Worm (Caenorhabditis elegans) whole organism, L1 larva: ENCODE data around the gene nlp-70.

Experiments used
- C04F5.9 ChIP-seq: sonication (generic microtip); optimal IDR thresholded peaks from 2 replicates; lab custom pipeline; 2016; ENCODE audit warnings: missing genetic modification characterization, missing compliant biosample characterization
- C16A3.4 ChIP-seq: fragments of 150-350 bp; optimal IDR thresholded peaks from 2 replicates; lab custom pipeline; 2014; ENCODE audit warnings: missing biosample characterization, missing genetic modification characterization
- F16B12.6 ChIP-seq: fragments of 150-350 bp; optimal IDR thresholded peaks from 2 replicates; lab custom pipeline; 2014; ENCODE audit warnings: missing biosample characterization, missing genetic modification characterization
- aha-1 ChIP-seq: fragments of 150-350 bp; optimal IDR thresholded peaks from 2 replicates; lab custom pipeline; 2014; ENCODE audit warnings: missing biosample characterization, missing genetic modification characterization
- alr-1 ChIP-seq: fragments of 200-800 bp; sonication (Bioruptor generic); optimal IDR thresholded peaks from 2 replicates; lab custom pipeline; 2018; ENCODE audit warnings: borderline replicate concordance, mild to moderate bottlenecking, missing genetic modification characterization, missing compliant biosample characterization
- ceh-63 ChIP-seq: fragments of 200-800 bp; sonication (Bioruptor generic); optimal IDR thresholded peaks from 2 replicates; lab custom pipeline; 2018; ENCODE audit warnings: mild to moderate bottlenecking, missing genetic modification characterization, missing compliant biosample characterization
- ceh-8 ChIP-seq: fragments of 200-800 bp; sonication (Bioruptor generic); optimal IDR thresholded peaks from 2 replicates; lab custom pipeline; 2018; ENCODE audit warnings: mild to moderate bottlenecking, missing genetic modification characterization, moderate library complexity, missing compliant biosample characterization
- ceh-88 ChIP-seq: fragments of 200-800 bp; sonication (Bioruptor generic); IDR thresholded peaks from 2 replicates; pipeline ENCODE4 v1.3.6; 2022; ENCODE audit warnings: missing genetic modification characterization, missing compliant biosample characterization
- ceh-90 ChIP-seq: sonication (generic microtip); optimal IDR thresholded peaks from 2 replicates; lab custom pipeline; 2016; ENCODE audit warnings: missing genetic modification characterization, missing compliant biosample characterization
- ces-1 ChIP-seq: fragments of 150-350 bp; optimal IDR thresholded peaks from 2 replicates; lab custom pipeline; 2014; ENCODE audit warnings: missing biosample characterization, missing genetic modification reagents, missing genetic modification characterization
- dpl-1 ChIP-seq, 3 experiments: fragments of 150-350 bp in 2 of 3; sonication (generic microtip) in 1 of 3; optimal IDR thresholded peaks; 2 replicates each; lab custom pipeline; 2014 to 2017; ENCODE audit warnings: missing biosample characterization in 3 of 3, missing genetic modification characterization in 3 of 3, missing genetic modification reagents in 3 of 3
- dsc-1 ChIP-seq: sonication (generic microtip); optimal IDR thresholded peaks from 2 replicates; lab custom pipeline; 2016; ENCODE audit warnings: mild to moderate bottlenecking, missing genetic modification characterization, missing compliant biosample characterization
- efl-1 ChIP-seq, 4 experiments: fragments of 150-350 bp; optimal IDR thresholded peaks in 3 of 4; peaks in 1 of 4; 1 replicate in 1 of 4; 2 replicates in 3 of 4; lab custom pipeline; 2014; ENCODE audit warnings: missing biosample characterization in 2 of 4, missing genetic modification characterization in 2 of 4, missing genetic modification reagents in 2 of 4
- egl-13 ChIP-seq: sonication (generic microtip); optimal IDR thresholded peaks from 2 replicates; lab custom pipeline; 2016; ENCODE audit warnings: missing genotype, missing genetic modification reagents, missing genetic modification characterization, missing compliant biosample characterization
- fkh-8 ChIP-seq: sonication (generic microtip); optimal IDR thresholded peaks from 2 replicates; lab custom pipeline; 2016; ENCODE audit warnings: mild to moderate bottlenecking, missing genetic modification characterization, missing compliant biosample characterization
- fos-1 ChIP-seq: fragments of 150-350 bp; optimal IDR thresholded peaks from 2 replicates; lab custom pipeline; 2014; ENCODE audit warnings: missing biosample characterization, missing genetic modification characterization
- hlh-17 ChIP-seq: fragments of 200-800 bp; sonication (Bioruptor generic); optimal IDR thresholded peaks from 2 replicates; lab custom pipeline; 2018; ENCODE audit warnings: missing genetic modification characterization, mild to moderate bottlenecking, missing compliant biosample characterization, moderate library complexity, borderline replicate concordance
- lin-39 ChIP-seq: fragments of 150-350 bp; optimal IDR thresholded peaks from 2 replicates; lab custom pipeline; 2014; ENCODE audit warnings: missing biosample characterization, missing genetic modification reagents, missing genetic modification characterization
- mdl-1 ChIP-seq, 2 experiments: fragments of 150-350 bp; optimal IDR thresholded peaks; 2 replicates each; lab custom pipeline; 2014 to 2017; ENCODE audit warnings: missing biosample characterization in 2 of 2, missing genetic modification characterization in 2 of 2, inconsistent platforms in 1 of 2
- nhr-11 ChIP-seq: fragments of 150-350 bp; optimal IDR thresholded peaks from 2 replicates; lab custom pipeline; 2014; ENCODE audit warnings: missing biosample characterization, missing genetic modification characterization
- nhr-12 ChIP-seq: sonication (generic microtip); optimal IDR thresholded peaks from 2 replicates; lab custom pipeline; 2017; ENCODE audit warnings: missing biosample characterization, missing genetic modification characterization
- nhr-237 ChIP-seq: fragments of 150-350 bp; optimal IDR thresholded peaks from 2 replicates; lab custom pipeline; 2014; ENCODE audit warnings: missing biosample characterization, missing genetic modification characterization
- nhr-28 ChIP-seq: fragments of 150-350 bp; optimal IDR thresholded peaks from 2 replicates; lab custom pipeline; 2014; ENCODE audit warnings: missing biosample characterization, missing genetic modification characterization
- nhr-47 ChIP-seq: sonication (generic microtip); optimal IDR thresholded peaks from 2 replicates; lab custom pipeline; 2016; ENCODE audit warnings: mild to moderate bottlenecking, missing genetic modification characterization, moderate library complexity, missing compliant biosample characterization
- nhr-85 ChIP-seq: sonication (generic microtip); peaks from one replicate; lab custom pipeline; 2016; ENCODE audit warnings: missing genetic modification characterization, inconsistent platforms, missing compliant biosample characterization
- sup-37 ChIP-seq: fragments of 200-800 bp; sonication (Bioruptor generic); optimal IDR thresholded peaks from 2 replicates; lab custom pipeline; 2018; ENCODE audit warnings: mild to moderate bottlenecking, missing genetic modification characterization, missing compliant biosample characterization
- tbx-2 ChIP-seq: sonication (generic microtip); optimal IDR thresholded peaks from 2 replicates; lab custom pipeline; 2016; ENCODE audit warnings: missing genetic modification characterization, missing compliant biosample characterization
- tlp-1 ChIP-seq: fragments of 150-350 bp; optimal IDR thresholded peaks from 2 replicates; lab custom pipeline; 2014; ENCODE audit warnings: missing biosample characterization, missing genetic modification characterization
- unc-62 ChIP-seq: fragments of 150-350 bp; optimal IDR thresholded peaks from 2 replicates; lab custom pipeline; 2014; ENCODE audit warnings: missing biosample characterization, missing genetic modification reagents, missing genetic modification characterization
- unc-86 ChIP-seq: sonication (generic microtip); optimal IDR thresholded peaks from 2 replicates; lab custom pipeline; 2016; ENCODE audit warnings: missing genetic modification characterization, missing compliant biosample characterization
- unc-98 ChIP-seq: fragments of 200-800 bp; sonication (Bioruptor generic); IDR thresholded peaks from 2 replicates; pipeline ENCODE4 v1.3.6; 2022; ENCODE audit warnings: missing genetic modification characterization, missing compliant biosample characterization
- zag-1 ChIP-seq: fragments of 150-350 bp; optimal IDR thresholded peaks from 2 replicates; lab custom pipeline; 2014; ENCODE audit warnings: missing biosample characterization, missing genetic modification characterization
- zip-4 ChIP-seq: fragments of 200-800 bp; sonication (Bioruptor generic); optimal IDR thresholded peaks from 2 replicates; lab custom pipeline; 2018; ENCODE audit warnings: mild to moderate bottlenecking, missing genetic modification characterization, moderate library complexity, missing compliant biosample characterization
- ztf-4 ChIP-seq: fragments of 150-350 bp; optimal IDR thresholded peaks from 2 replicates; lab custom pipeline; 2014; ENCODE audit warnings: missing biosample characterization, missing genetic modification characterization

Gene nlp-70

ce11 chrV:311485-312090 is 38.9 kb upstream of the nlp-70 start, which contains the start of gene phf-10 (continued):
- TF ChIP-seq C16A3.4 (tag; lab: Kevin White, UChicago): peak; percentile 23

- TF ChIP-seq efl-1 (optimal IDR thresholded peaks at IDR 0.05; lab: Kevin White, UChicago): no peak
- TF ChIP-seq efl-1 (GFP tag; optimal IDR thresholded peaks at IDR 0.05 in 1 of 2; lab: Kevin White, UChicago): peak in 1 of 2 experiments; percentile 86
- TF ChIP-seq hlh-17 (GFP tag; lab: Kevin White, UChicago): no peak
- TF ChIP-seq nhr-85 (tag; lab: Kevin White, UChicago): peak; percentile 44
Measured at ce11 chrV:304613-305012, 31.9 kb upstream of the nlp-70 start, which contains the start of gene F33E11.3. Gene F33E11.3, minus strand, starts transcription at chrV:304713.

ce11 chrV:303271-303670 is 30.5 kb upstream of the nlp-70 start:
- no peak for TF ChIP-seq unc-62 (GFP tag; lab: Kevin White, UChicago)
- TF ChIP-seq dsc-1: no peak
- no peak for TF ChIP-seq nhr-11
- TF ChIP-seq fkh-8 (tag; lab: Kevin White, UChicago): no peak
- TF ChIP-seq ceh-63 (GFP tag; lab: Kevin White, UChicago): no peak
- TF ChIP-seq nhr-237 (tag; lab: Kevin White, UChicago): no peak
- TF ChIP-seq nhr-85 (tag; lab: Kevin White, UChicago): no peak
- no peak for TF ChIP-seq fos-1 (tag; lab: Kevin White, UChicago)
- no peak for TF ChIP-seq nhr-28 (tag; lab: Kevin White, UChicago)
- TF ChIP-seq aha-1 (tag; lab: Kevin White, UChicago): no peak
- no peak for TF ChIP-seq ces-1 (GFP tag; lab: Kevin White, UChicago)
- TF ChIP-seq zip-4 (GFP tag; lab: Kevin White, UChicago): no peak
- no peak for TF ChIP-seq F16B12.6 (tag; lab: Kevin White, UChicago)
- TF ChIP-seq ceh-88: no peak
- no peak for TF ChIP-seq zag-1 (tag; lab: Kevin White, UChicago)
- no peak for TF ChIP-seq tbx-2 (tag; lab: Kevin White, UChicago)
- no peak for TF ChIP-seq ceh-90 (tag; lab: Kevin White, UChicago)
- no peak for TF ChIP-seq C04F5.9 (tag; lab: Kevin White, UChicago)

- no peak for TF ChIP-seq dpl-1 (GFP tag; optimal IDR thresholded peaks at IDR 0.05; lab: Kevin White, UChicago)
- TF ChIP-seq tlp-1: no peak
- no peak for TF ChIP-seq lin-39 (tag; lab: Kevin White, UChicago)
- no peak for TF ChIP-seq alr-1 (tag; lab: Kevin White, UChicago)
- no peak for TF ChIP-seq mdl-1 (tag; optimal IDR thresholded peaks at IDR 0.05; lab: Kevin White, UChicago)
- no peak for TF ChIP-seq ztf-4
- no peak for TF ChIP-seq egl-13 (tag; lab: Kevin White, UChicago)
- TF ChIP-seq ceh-8 (GFP tag; lab: Kevin White, UChicago): no peak
- no peak for TF ChIP-seq nhr-12
- no peak for TF ChIP-seq sup-37 (GFP tag; lab: Kevin White, UChicago)
- no peak for TF ChIP-seq unc-98
- TF ChIP-seq tbx-2 (tag; lab: Kevin White, UChicago): no peak
- TF ChIP-seq nhr-47 (tag; lab: Kevin White, UChicago): no peak
- TF ChIP-seq unc-86 (tag; lab: Kevin White, UChicago): no peak
- no peak for TF ChIP-seq zip-4 (GFP tag; lab: Kevin White, UChicago)
- TF ChIP-seq nhr-85 (tag; lab: Kevin White, UChicago): no peak
Measured at ce11 chrV:298395-298794, 25.7 kb upstream of the nlp-70 start.
